Worm (Caenorhabditis elegans): ENCODE results near the gene ZC262.13.
A peak's percentile ranks its signal among the peaks of the same experiment; 100 is the strongest.
"Not testable (repeated sequence)": the region's sequence is repeated elsewhere in the genome, so short reads cannot be mapped to it uniquely, and the experiment has no call there.

The ZC262.13 gene

ce11 chrIII:8322645-8323213 lies 3.3 kb upstream of the ZC262.13 start, which contains the start of gene F10E9.1:
Gene F10E9.1, plus strand, starts transcription at chrIII:8323163.
- TF ChIP-seq him-1 (tag; optimal IDR thresholded peaks at IDR 0.05) = no peak
- TF ChIP-seq W03F9.2 (tag; optimal IDR thresholded peaks at IDR 0.05) = no peak
- TF ChIP-seq dao-5 (tag; optimal IDR thresholded peaks at IDR 0.05) = no peak

- TF ChIP-seq dao-5 (tag; optimal IDR thresholded peaks at IDR 0.05) (no peak), him-1 (tag; optimal IDR thresholded peaks at IDR 0.05) (no peak), W03F9.2 (tag; optimal IDR thresholded peaks at IDR 0.05) (no peak)
Measured at ce11 chrIII:8324412-8324811, 1.6 kb upstream of the ZC262.13 start, which contains the start of gene F10E9.12. Gene F10E9.12, plus strand, starts transcription at chrIII:8324542.

ce11 chrIII:8331211-8331610 lies 5.2 kb downstream of the ZC262.13 start, which contains the start of gene iglr-2:
Gene iglr-2, minus strand, starts transcription at chrIII:8331311.
- TF ChIP-seq W03F9.2 (tag; optimal IDR thresholded peaks at IDR 0.05) (no peak), him-1 (tag; optimal IDR thresholded peaks at IDR 0.05) (no peak), dao-5 (tag; optimal IDR thresholded peaks at IDR 0.05) (no peak)

ce11 chrIII:8331779-8332178 lies 5.8 kb downstream of the ZC262.13 start, which contains the start of the genes mrps-18A and ZC262.2:
Gene mrps-18A, minus strand, starts transcription at chrIII:8331919.
Gene ZC262.2, plus strand, starts transcription at chrIII:8332062.
- peak; percentile 19 for TF ChIP-seq W03F9.2 (tag; optimal IDR thresholded peaks at IDR 0.05)
- no peak for TF ChIP-seq dao-5 (tag; optimal IDR thresholded peaks at IDR 0.05)
- TF ChIP-seq him-1 (tag; optimal IDR thresholded peaks at IDR 0.05) = no peak

- TF ChIP-seq him-1 (tag; optimal IDR thresholded peaks at IDR 0.05) = no peak
- no peak for TF ChIP-seq dao-5 (tag; optimal IDR thresholded peaks at IDR 0.05)
- TF ChIP-seq W03F9.2 (tag; optimal IDR thresholded peaks at IDR 0.05) = no peak
Measured at ce11 chrIII:8334432-8334831, 8.4 kb downstream of the ZC262.13 start, which contains the start of gene ZC262.4. Gene ZC262.4, minus strand, starts transcription at chrIII:8334532.

ce11 chrIII:8339372-8339771 lies 13.4 kb downstream of the ZC262.13 start, which contains the start of gene clc-28:
Gene clc-28, minus strand, starts transcription at chrIII:8339472.
- TF ChIP-seq W03F9.2, him-1, dao-5 (tag; optimal IDR thresholded peaks at IDR 0.05): not testable (repeated sequence)

ce11 chrIII:8344283-8344682 lies 18.3 kb downstream of the ZC262.13 start, which contains the start of gene ZC262.7:
Gene ZC262.7, minus strand, starts transcription at chrIII:8344336.
- TF ChIP-seq dao-5, W03F9.2, him-1 (tag; optimal IDR thresholded peaks at IDR 0.05): not testable (repeated sequence)

ce11 chrIII:8347822-8348221 lies 21.8 kb downstream of the ZC262.13 start, which contains the start of gene clc-29:
Gene clc-29, minus strand, starts transcription at chrIII:8347922.
- TF ChIP-seq him-1, W03F9.2, dao-5 (tag; optimal IDR thresholded peaks at IDR 0.05): not testable (repeated sequence)

ce11 chrIII:8354644-8355461 lies 28.8 kb downstream of the ZC262.13 start, which contains the start of gene unc-116:
Gene unc-116, minus strand, starts transcription at chrIII:8355174.
- peak; percentile 17 for TF ChIP-seq him-1 (tag; optimal IDR thresholded peaks at IDR 0.05)
- TF ChIP-seq W03F9.2 (tag; optimal IDR thresholded peaks at IDR 0.05) = no peak
- no peak for TF ChIP-seq dao-5 (tag; optimal IDR thresholded peaks at IDR 0.05)

ce11 chrIII:8355462-8355815 lies 29.4 kb downstream of the ZC262.13 start:
- TF ChIP-seq W03F9.2 (tag; optimal IDR thresholded peaks at IDR 0.05) = no peak

- TF ChIP-seq dao-5 (tag; optimal IDR thresholded peaks at IDR 0.05) (no peak), W03F9.2 (tag; optimal IDR thresholded peaks at IDR 0.05) (peak; percentile 46)
Measured at ce11 chrIII:8356407-8356881, 30.4 kb downstream of the ZC262.13 start.

- TF ChIP-seq him-1 (tag; optimal IDR thresholded peaks at IDR 0.05) (no peak), W03F9.2 (tag; optimal IDR thresholded peaks at IDR 0.05) (peak; percentile 65), dao-5 (tag; optimal IDR thresholded peaks at IDR 0.05) (no peak)
Measured at ce11 chrIII:8358213-8358672, 32.2 kb downstream of the ZC262.13 start, which contains the start of the genes R05D3.8 and rfp-1. Gene R05D3.8, minus strand, starts transcription at chrIII:8358327. Gene rfp-1, plus strand, starts transcription at chrIII:8358622.

- TF ChIP-seq dao-5 (tag; optimal IDR thresholded peaks at IDR 0.05) (no peak), W03F9.2 (tag; optimal IDR thresholded peaks at IDR 0.05) (no peak)
Measured at ce11 chrIII:8363253-8364061, 37.4 kb downstream of the ZC262.13 start, which contains the start of gene R05D3.3. Gene R05D3.3, plus strand, starts transcription at chrIII:8364011.

Measured in whole organism, L4/young adult.